Worm (Caenorhabditis elegans): Measurements from ENCODE around the gene DH11.5.

DNA sequence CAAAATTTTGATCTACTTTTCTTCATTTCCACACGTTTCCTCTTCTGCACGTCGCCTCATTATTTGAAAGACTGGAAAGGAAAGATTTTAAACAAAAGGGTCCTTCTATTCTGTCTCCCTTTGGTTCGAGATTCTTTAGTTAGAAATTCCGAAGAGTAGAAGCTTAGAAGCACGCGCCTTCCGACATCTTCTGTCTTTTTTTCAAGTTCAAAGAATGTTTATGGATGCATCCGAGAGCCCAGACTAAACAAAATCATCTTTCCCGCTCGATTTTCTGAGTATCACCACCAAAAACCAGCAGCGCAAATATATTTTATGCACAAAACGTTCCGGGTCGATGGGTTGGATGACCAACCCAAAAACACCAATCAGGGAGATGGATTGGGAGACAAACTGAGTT, 7.7 kb downstream of the DH11.5 start:
- TF ChIP-seq ztf-11 (tag; optimal IDR thresholded peaks at IDR 0.05) (no peak), nhr-2 (tag; optimal IDR thresholded peaks at IDR 0.05) (no peak), lsy-2 (tag; optimal IDR thresholded peaks at IDR 0.05) (no peak), nhr-28 (tag; optimal IDR thresholded peaks at IDR 0.05) (no peak), sptf-1 (tag; optimal IDR thresholded peaks at IDR 0.05) (no peak)
